Fruit fly (Drosophila melanogaster) whole organism, embryonic: ENCODE measurements around the gene CG42553.
"Not testable (repeated sequence)": the region's sequence is repeated elsewhere in the genome, so short reads cannot be mapped to it uniquely, and the experiment has no call there.

Source experiments
- CG12769 ChIP-seq: fragments of 200-800 bp; sonication (Bioruptor generic); optimal IDR thresholded peaks from 2 replicates; lab custom pipeline; 2019; ENCODE audit warnings: missing biosample characterization, mild to moderate bottlenecking, missing genetic modification characterization, moderate library complexity
- CG13894 ChIP-seq: fragments of 200-800 bp; sonication (Bioruptor generic); optimal IDR thresholded peaks from 3 replicates; lab custom pipeline; 2018; ENCODE audit warnings: missing biosample characterization, mild to moderate bottlenecking, missing genetic modification characterization, moderate library complexity
- CG14710 ChIP-seq: fragments of 200-800 bp; sonication (Bioruptor generic); optimal IDR thresholded peaks from 3 replicates; lab custom pipeline; 2019; ENCODE audit warnings: missing biosample characterization, mild to moderate bottlenecking, missing genetic modification characterization, moderate library complexity
- CG15269 ChIP-seq: fragments of 200-800 bp; sonication (Bioruptor generic); optimal IDR thresholded peaks from 2 replicates; lab custom pipeline; 2018; ENCODE audit warnings: missing biosample characterization, mild to moderate bottlenecking, missing genetic modification characterization, moderate library complexity
- CG15514 ChIP-seq: fragments of 200-800 bp; sonication (Bioruptor generic); optimal IDR thresholded peaks from 3 replicates; lab custom pipeline; 2017; ENCODE audit warnings: missing biosample characterization, missing genetic modification characterization, mild to moderate bottlenecking, moderate library complexity, missing genetic modification reagents
- CG30403 ChIP-seq: fragments of 200-800 bp; sonication (Bioruptor generic); optimal IDR thresholded peaks from 3 replicates; lab custom pipeline; 2016; ENCODE audit warnings: missing biosample characterization, missing genetic modification characterization
- CG33213 ChIP-seq: fragments of 200-800 bp; sonication (Bioruptor generic); optimal IDR thresholded peaks from 3 replicates; lab custom pipeline; 2016; ENCODE audit warnings: missing biosample characterization, missing genetic modification characterization
- CG34376 ChIP-seq: fragments of 200-800 bp; sonication (Bioruptor generic); optimal IDR thresholded peaks from 2 replicates; lab custom pipeline; 2018; ENCODE audit warnings: missing biosample characterization, mild to moderate bottlenecking, missing genetic modification characterization
- CG4360 ChIP-seq: fragments of 200-800 bp; sonication (Bioruptor generic); IDR thresholded peaks from 2 replicates; pipeline ENCODE4 v1.3.6; 2022; ENCODE audit warnings: missing biosample characterization, missing genetic modification characterization
- CG4404 ChIP-seq: fragments of 200-800 bp; sonication (Bioruptor generic); IDR thresholded peaks from 2 replicates; pipeline ENCODE4 v1.3.6; 2022; ENCODE audit warnings: missing biosample characterization, missing genetic modification characterization
- CG4707 ChIP-seq: fragments of 200-800 bp; sonication (Bioruptor generic); optimal IDR thresholded peaks from 2 replicates; lab custom pipeline; 2018; ENCODE audit warnings: missing biosample characterization, mild to moderate bottlenecking, missing genetic modification characterization, moderate library complexity
- CG5180 ChIP-seq: fragments of 200-800 bp; sonication (Bioruptor generic); optimal IDR thresholded peaks from 3 replicates; lab custom pipeline; 2017; ENCODE audit warnings: missing biosample characterization, missing genetic modification characterization, mild to moderate bottlenecking, moderate library complexity, missing genetic modification reagents
- CG7372 ChIP-seq: fragments of 200-800 bp; sonication (Bioruptor generic); IDR thresholded peaks from 2 replicates; pipeline ENCODE4 v1.3.6; 2022; ENCODE audit warnings: missing biosample characterization, missing genetic modification characterization
- CG8290 ChIP-seq, 3 experiments: fragments of 200-800 bp; sonication (Bioruptor generic); optimal IDR thresholded peaks; 2 replicates each; lab custom pipeline; 2016 to 2019; ENCODE audit warnings: missing biosample characterization in 3 of 3, missing genetic modification characterization in 3 of 3, mild to moderate bottlenecking in 2 of 3, moderate library complexity in 1 of 3
- CG8478 ChIP-seq: fragments of >200 bp; optimal IDR thresholded peaks from 2 replicates; lab custom pipeline; 2018
- CHES-1-like ChIP-seq: fragments of 200-800 bp; sonication (Bioruptor generic); optimal IDR thresholded peaks from 2 replicates; lab custom pipeline; 2016; ENCODE audit warnings: missing biosample characterization, missing genetic modification characterization
- CTCF ChIP-seq: fragments of 200-800 bp; sonication (Bioruptor generic); optimal IDR thresholded peaks from 2 replicates; lab custom pipeline; 2017; ENCODE audit warnings: missing biosample characterization, mild to moderate bottlenecking, missing genetic modification characterization, moderate library complexity
- Elba2 ChIP-seq: fragments of 200-800 bp; sonication (Bioruptor generic); optimal IDR thresholded peaks from 3 replicates; lab custom pipeline; 2016; ENCODE audit warnings: missing biosample characterization, missing genetic modification characterization
- GATAe ChIP-seq: fragments of 200-800 bp; sonication (Bioruptor generic); conservative IDR thresholded peaks from 2 replicates; pipeline ENCODE4 v1.3.6; 2022; ENCODE audit warnings: missing biosample characterization, missing genetic modification characterization
- Hr51 ChIP-seq, 2 experiments: fragments of 200-800 bp; sonication (Bioruptor generic); optimal IDR thresholded peaks; 2 replicates in 1 of 2; 3 replicates in 1 of 2; lab custom pipeline; 2016 to 2018; ENCODE audit warnings: missing biosample characterization in 2 of 2, missing genetic modification characterization in 2 of 2, mild to moderate bottlenecking in 1 of 2, moderate library complexity in 1 of 2
- MESR4 ChIP-seq: fragments of 200-800 bp; sonication (Bioruptor generic); optimal IDR thresholded peaks from 2 replicates; lab custom pipeline; 2018; ENCODE audit warnings: missing biosample characterization, mild to moderate bottlenecking, missing genetic modification characterization, moderate library complexity
- Mad ChIP-seq: fragments of 200-800 bp; sonication (Bioruptor generic); optimal IDR thresholded peaks from 2 replicates; lab custom pipeline; 2016; ENCODE audit warnings: missing biosample characterization, missing genetic modification characterization
- Nf-YA ChIP-seq: fragments of 200-800 bp; sonication (Bioruptor generic); IDR thresholded peaks from 2 replicates; pipeline ENCODE4 v1.3.6; 2022; ENCODE audit warnings: missing biosample characterization, missing genetic modification characterization
- ab ChIP-seq: fragments of 200-800 bp; sonication (Bioruptor generic); optimal IDR thresholded peaks from 2 replicates; lab custom pipeline; 2016; ENCODE audit warnings: missing biosample characterization, missing genetic modification characterization
- amos ChIP-seq: fragments of 200-800 bp; sonication (Bioruptor generic); IDR thresholded peaks from 2 replicates; pipeline ENCODE4 v1.3.6; 2022; ENCODE audit warnings: missing biosample characterization, missing genetic modification characterization; ENCODE audit not compliant: partially characterized antibody
- ase ChIP-seq: fragments of 200-800 bp; sonication (Bioruptor generic); IDR thresholded peaks from 3 replicates; pipeline ENCODE4 v1.3.6; 2022; ENCODE audit warnings: missing biosample characterization, missing genetic modification characterization
- caup ChIP-seq: fragments of 200-800 bp; sonication (Bioruptor generic); optimal IDR thresholded peaks from 3 replicates; lab custom pipeline; 2017; ENCODE audit warnings: missing biosample characterization, mild to moderate bottlenecking, missing genetic modification characterization, moderate library complexity; ENCODE audit not compliant: severe bottlenecking
- crp ChIP-seq, 2 experiments: fragments of 200-800 bp; sonication (Bioruptor generic); optimal IDR thresholded peaks; 2 replicates in 1 of 2; 3 replicates in 1 of 2; lab custom pipeline; 2017; ENCODE audit warnings: missing biosample characterization in 2 of 2, missing genetic modification characterization in 2 of 2, mild to moderate bottlenecking in 1 of 2, moderate library complexity in 1 of 2
- cwo ChIP-seq: fragments of 200-800 bp; sonication (Bioruptor generic); optimal IDR thresholded peaks from 3 replicates; lab custom pipeline; 2017; ENCODE audit warnings: missing biosample characterization, missing genetic modification characterization, mild to moderate bottlenecking, moderate library complexity, missing genetic modification reagents
- fd102C ChIP-seq: fragments of 200-800 bp; sonication (Bioruptor generic); optimal IDR thresholded peaks from 2 replicates; lab custom pipeline; 2018; ENCODE audit warnings: missing biosample characterization, mild to moderate bottlenecking, missing genetic modification characterization, moderate library complexity
- pita ChIP-seq: fragments of 200-800 bp; sonication (Bioruptor generic); optimal IDR thresholded peaks from 2 replicates; lab custom pipeline; 2017; ENCODE audit warnings: missing biosample characterization, mild to moderate bottlenecking, missing genetic modification characterization
- run ChIP-seq: fragments of 200-800 bp; sonication (Bioruptor generic); optimal IDR thresholded peaks from 3 replicates; lab custom pipeline; 2018; ENCODE audit warnings: missing biosample characterization, mild to moderate bottlenecking, missing genetic modification characterization
- sna ChIP-seq: fragments of 200-800 bp; sonication (Bioruptor generic); IDR thresholded peaks from 2 replicates; pipeline ENCODE4 v1.3.6; 2022; ENCODE audit warnings: missing biosample characterization, missing genetic modification characterization; ENCODE audit not compliant: partially characterized antibody
- sug ChIP-seq: fragments of 200-800 bp; optimal IDR thresholded peaks from 2 replicates; lab custom pipeline; 2019; ENCODE audit warnings: missing biosample characterization, mild to moderate bottlenecking, missing genetic modification characterization, moderate library complexity

The CG42553 gene

DNA sequence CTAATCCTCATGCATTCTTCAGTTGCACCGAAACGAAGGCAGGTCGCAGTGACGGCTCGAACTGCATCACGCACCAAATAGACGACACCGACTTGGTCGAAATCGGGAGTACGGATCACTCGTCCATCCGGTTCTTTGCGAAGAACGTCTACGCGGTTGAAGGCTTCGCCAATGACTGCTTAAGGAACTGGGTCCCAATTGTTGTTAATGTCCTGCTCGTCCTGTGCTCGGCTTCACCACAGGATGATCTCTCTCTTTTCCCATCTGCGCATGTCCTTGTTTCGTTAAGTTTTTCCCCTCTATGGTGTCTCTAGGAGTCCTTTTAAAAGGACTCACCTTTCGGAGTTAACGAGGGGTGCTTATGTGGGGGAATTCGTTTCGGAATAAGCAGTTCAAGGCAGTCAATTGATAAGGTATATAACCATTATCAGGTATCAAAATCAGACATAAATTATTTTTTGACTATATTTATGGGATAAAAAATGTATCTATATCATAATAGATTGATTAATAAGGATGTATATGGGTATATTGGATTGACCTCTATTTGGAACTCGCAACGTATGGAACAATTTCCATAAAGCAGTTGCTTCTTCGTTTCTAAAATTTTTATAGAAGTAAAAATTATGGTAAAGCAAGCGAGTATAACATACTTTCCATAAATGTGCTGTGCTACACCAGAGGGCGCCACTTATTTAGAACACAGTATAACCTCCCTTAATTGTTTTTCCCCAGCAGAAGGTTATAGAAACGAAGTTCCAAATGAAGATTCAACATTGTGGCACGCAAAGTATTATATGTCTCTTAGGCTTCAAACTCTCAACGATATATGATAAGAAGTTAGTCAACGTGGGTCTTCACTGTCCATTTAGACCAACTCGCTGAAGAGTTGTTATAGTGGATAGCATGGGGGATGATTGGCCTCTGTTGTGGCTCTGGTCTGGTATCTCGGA is 23.4 kb downstream of the CG42553 start, which contains the start of gene dpr20 (continued):
- TF ChIP-seq MESR4 (GFP tag; lab: Kevin White, UChicago) (peak; percentile 4), caup (GFP tag; lab: Kevin White, UChicago) (peak; percentile 76), Mad (no peak), CG7372 (GFP tag; lab: Robert Waterston, UW) (peak; percentile 81), CG33213 (GFP tag; lab: Kevin White, UChicago) (peak; percentile 70), sug (peak; percentile 64), CG8290 (GFP tag; optimal IDR thresholded peaks at IDR 0.05; lab: Kevin White, UChicago) (peak; percentile 13), CG8290 (tag; optimal IDR thresholded peaks at IDR 0.05; lab: Kevin White, UChicago) (peak; percentile 28 to 95), CG34376 (GFP tag; lab: Kevin White, UChicago) (peak; percentile 56), ab (GFP tag; lab: Kevin White, UChicago) (peak; percentile 0), CG8478 (lab: Kevin White, UChicago) (no peak), run (tag; lab: Kevin White, UChicago) (no peak), cwo (peak; percentile 53), CG30403 (GFP tag; lab: Kevin White, UChicago) (peak; percentile 65), crp (GFP tag; optimal IDR thresholded peaks at IDR 0.05; lab: Kevin White, UChicago) (peak in 1 of 2 experiments; percentile 6), CG14710 (peak; percentile 19), CG15269 (tag; lab: Kevin White, UChicago) (peak; percentile 83), sna (no peak), CHES-1-like (GFP tag; lab: Kevin White, UChicago) (peak; percentile 65), fd102C (GFP tag; lab: Kevin White, UChicago) (no peak), amos (GFP tag; lab: Robert Waterston, UW) (no peak), Nf-YA (peak; percentile 63; the same call in 1 of the 2 replicates), CG4360 (peak; percentile 52), CG5180 (GFP tag; lab: Kevin White, UChicago) (peak; percentile 20), GATAe (GFP tag; lab: Robert Waterston, UW) (peak; percentile 48), CG12769 (tag; lab: Kevin White, UChicago) (peak; percentile 92), Hr51 (GFP tag; optimal IDR thresholded peaks at IDR 0.05; lab: Kevin White, UChicago) (peak; percentile 49 to 61)

dm6 chr3L:865096-865495 is 31.2 kb downstream of the CG42553 start, which contains the start of gene CG12502:
Gene CG12502, plus strand, starts transcription at chr3L:865396.
- TF ChIP-seq Elba2 (GFP tag; lab: Kevin White, UChicago); CG4707 (GFP tag; lab: Kevin White, UChicago); CG13894 (tag; lab: Kevin White, UChicago): not testable (repeated sequence)

DNA sequence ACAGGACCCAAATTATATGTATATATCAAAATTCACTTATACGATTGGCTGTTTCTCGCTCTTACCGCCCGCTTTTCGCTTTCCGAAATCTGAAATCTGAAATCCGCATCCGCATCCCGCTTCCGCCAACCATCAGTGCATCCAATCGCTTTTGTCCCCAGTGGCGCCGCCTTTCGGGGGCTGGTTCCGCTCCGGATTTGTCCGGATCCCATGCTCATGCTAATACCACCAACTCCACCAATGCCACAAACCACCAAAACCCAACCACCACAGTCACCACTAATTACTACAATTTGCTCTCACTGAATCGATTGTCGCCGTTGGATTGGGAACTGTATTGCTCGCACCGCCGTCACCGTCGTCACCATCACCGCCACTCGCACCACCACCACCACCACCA is 34.9 kb downstream of the CG42553 start:
- TF ChIP-seq CTCF (GFP tag; lab: Kevin White, UChicago), result peak; percentile 88
- TF ChIP-seq CG15514 (GFP tag; lab: Kevin White, UChicago), result peak; percentile 88
- TF ChIP-seq pita (GFP tag; lab: Kevin White, UChicago), result peak; percentile 18
- no peak for TF ChIP-seq ase (GFP tag; lab: Robert Waterston, UW)
- TF ChIP-seq CG4404, result no peak
